Worm (Caenorhabditis elegans): ENCODE data around the gene par-3.
A peak's percentile ranks its signal among the peaks of the same experiment; 100 is the strongest.

The par-3 gene

DNA sequence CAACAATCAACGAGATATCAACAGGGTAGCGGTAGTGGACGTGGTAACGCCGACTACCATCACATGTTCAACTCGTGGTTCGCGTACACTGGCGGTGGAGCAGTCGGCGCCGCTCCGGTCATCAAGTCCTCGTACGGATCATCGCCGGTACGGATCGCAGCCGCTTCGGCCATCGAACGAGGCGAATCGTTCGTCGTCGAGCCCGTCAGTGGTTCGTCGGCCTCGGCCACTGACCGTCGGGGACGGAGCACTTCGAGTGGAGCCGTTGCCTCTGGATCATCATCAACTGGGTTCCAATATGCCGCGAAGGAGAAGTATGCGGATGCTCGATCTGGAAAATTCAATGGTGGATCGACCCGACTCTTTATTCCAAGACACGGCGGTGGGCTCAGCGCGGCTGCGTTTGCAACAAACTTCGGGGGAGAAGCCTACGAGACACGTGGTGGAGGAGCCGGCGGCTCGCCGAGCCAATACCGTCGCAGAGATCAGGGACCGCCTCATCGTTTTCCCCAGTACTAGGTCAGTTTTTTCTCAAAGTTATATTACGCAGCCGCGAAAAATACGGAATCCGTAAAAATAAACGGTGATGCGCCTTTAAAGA, 11.5 kb downstream of the par-3 start:
- no peak for TF ChIP-seq sea-1 (GFP tag; conservative IDR thresholded peaks at IDR 0.05)
- TF ChIP-seq hmbx-1 (tag; optimal IDR thresholded peaks at IDR 0.05): no peak
- peak; percentile 45 for TF ChIP-seq aly-1 (tag; optimal IDR thresholded peaks at IDR 0.05)
- TF ChIP-seq scrt-1 (GFP tag; IDR thresholded peaks at IDR 0.05): 0 out of 2 replicates have a peak, but pooled peaks have one; percentile 19
- no peak for TF ChIP-seq pes-1 (GFP tag; IDR thresholded peaks at IDR 0.05)

DNA sequence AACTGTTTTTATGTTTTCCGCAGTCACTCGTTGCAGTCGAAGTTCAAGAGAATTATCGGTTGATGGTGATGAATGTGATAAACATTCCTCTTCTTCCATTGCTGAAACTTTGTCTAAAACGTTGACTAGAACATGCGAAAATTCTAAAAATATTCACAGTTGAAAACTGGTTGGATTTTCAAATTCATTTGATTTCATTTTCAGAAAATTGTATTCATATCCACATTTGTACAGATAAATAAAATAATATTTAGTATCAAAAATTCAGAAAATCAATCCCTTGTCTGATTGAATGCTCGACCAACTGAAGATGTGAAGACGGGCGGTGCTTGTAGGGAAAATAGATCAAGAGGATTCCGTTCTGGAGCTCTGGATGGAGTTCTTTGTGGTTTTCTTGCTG, 13.8 kb downstream of the par-3 start, which contains the start of gene F54E7.9:
Gene F54E7.9, minus strand, starts transcription at position 101 of the 400 bp plus-strand sequence.
- TF ChIP-seq ama-1 (optimal IDR thresholded peaks at IDR 0.05): no peak
- TF ChIP-seq hmg-4 (GFP tag; optimal IDR thresholded peaks at IDR 0.05): no peak
- no peak for TF ChIP-seq tra-4 (tag; optimal IDR thresholded peaks at IDR 0.05)
- no peak for TF ChIP-seq tbx-11 (GFP tag; IDR thresholded peaks at IDR 0.05)
- no peak for TF ChIP-seq tbx-37 (GFP tag; conservative IDR thresholded peaks at IDR 0.05)
- no peak for TF ChIP-seq F13C5.2 (tag; optimal IDR thresholded peaks at IDR 0.05)
- TF ChIP-seq hnd-1 (tag; optimal IDR thresholded peaks at IDR 0.05): no peak
- no peak for TF ChIP-seq aly-1 (tag; optimal IDR thresholded peaks at IDR 0.05)
- TF ChIP-seq sea-1 (GFP tag; conservative IDR thresholded peaks at IDR 0.05): no peak
- TF ChIP-seq hmbx-1 (tag; optimal IDR thresholded peaks at IDR 0.05): no peak
- no peak for TF ChIP-seq B0310.2 (tag; optimal IDR thresholded peaks at IDR 0.05)
- TF ChIP-seq ceh-36 (tag; optimal IDR thresholded peaks at IDR 0.05): no peak
- no peak for TF ChIP-seq flt-1 (GFP tag; IDR thresholded peaks at IDR 0.05)
- TF ChIP-seq scrt-1 (GFP tag; IDR thresholded peaks at IDR 0.05): no peak
- TF ChIP-seq ceh-13 (GFP tag; optimal IDR thresholded peaks at IDR 0.05): no peak

DNA sequence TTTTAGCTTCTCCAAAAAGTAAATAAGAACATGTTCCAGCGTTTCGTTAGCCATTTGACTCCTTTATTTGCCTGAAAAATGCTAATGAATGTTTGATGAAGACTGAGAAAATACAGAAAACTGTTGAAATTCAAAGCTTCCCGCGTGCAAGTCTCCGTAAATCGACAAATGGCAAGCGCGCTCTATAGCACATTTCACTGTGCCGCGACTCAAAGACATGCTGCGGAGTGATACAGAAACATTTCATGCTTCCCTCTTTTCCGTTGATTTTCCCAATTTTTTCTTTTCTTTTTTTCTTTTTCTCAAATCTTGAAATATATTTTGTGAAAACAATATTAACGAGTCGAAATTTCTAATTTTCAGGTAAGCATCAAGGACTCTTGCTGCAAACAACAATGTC, 14.9 kb downstream of the par-3 start, which contains the start of the genes ska-3 and rps-12:
Gene ska-3, minus strand, starts transcription at position 71 of the 400 bp plus-strand sequence.
Gene rps-12, plus strand, starts transcription at position 364 of the 400 bp plus-strand sequence.
- TF ChIP-seq hnd-1 (tag; optimal IDR thresholded peaks at IDR 0.05) (peak; percentile 8), pes-1 (GFP tag; IDR thresholded peaks at IDR 0.05) (peak; percentile 72), tbx-11 (GFP tag; IDR thresholded peaks at IDR 0.05) (0 out of 2 replicates have a peak, but pooled peaks have one; percentile 17), aly-1 (tag; optimal IDR thresholded peaks at IDR 0.05) (no peak), B0310.2 (tag; optimal IDR thresholded peaks at IDR 0.05) (peak; percentile 15), hmg-4 (GFP tag; optimal IDR thresholded peaks at IDR 0.05) (peak; percentile 70), tra-4 (tag; optimal IDR thresholded peaks at IDR 0.05) (no peak), scrt-1 (GFP tag; IDR thresholded peaks at IDR 0.05) (no peak), ama-1 (optimal IDR thresholded peaks at IDR 0.05) (no peak), tbx-37 (GFP tag; conservative IDR thresholded peaks at IDR 0.05) (peak; percentile 49; the same call in 1 of the 2 replicates), ceh-13 (GFP tag; optimal IDR thresholded peaks at IDR 0.05) (no peak), hmbx-1 (tag; optimal IDR thresholded peaks at IDR 0.05) (no peak), F13C5.2 (tag; optimal IDR thresholded peaks at IDR 0.05) (peak; percentile 95), sea-1 (GFP tag; conservative IDR thresholded peaks at IDR 0.05) (no peak; the same call in 1 of the 2 replicates), flt-1 (GFP tag; IDR thresholded peaks at IDR 0.05) (peak; percentile 69)

DNA sequence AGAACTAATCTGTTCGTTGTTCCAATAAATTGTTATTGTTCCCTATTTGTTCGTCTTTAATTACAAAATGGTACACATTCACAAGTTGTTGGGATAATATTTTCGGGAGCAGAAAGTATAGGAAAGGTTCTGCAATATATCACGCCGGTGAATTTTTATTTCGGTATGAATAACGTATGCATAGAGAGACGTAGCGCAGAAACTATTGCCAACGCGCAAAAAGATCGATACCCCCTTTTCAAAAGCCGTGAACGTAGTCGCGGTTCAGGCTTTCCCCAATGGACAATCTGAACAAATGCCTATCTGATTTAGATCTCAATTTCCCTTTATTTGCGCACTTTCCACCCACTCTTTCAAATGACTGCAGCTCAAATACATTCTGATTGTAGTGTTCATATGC, 16.1 kb downstream of the par-3 start, which contains the start of gene pst-2:
Gene pst-2, plus strand, starts transcription at position 293 of the 400 bp plus-strand sequence.
- TF ChIP-seq tra-4 (tag; optimal IDR thresholded peaks at IDR 0.05) (no peak), hmbx-1 (tag; optimal IDR thresholded peaks at IDR 0.05) (no peak), aly-1 (tag; optimal IDR thresholded peaks at IDR 0.05) (no peak), B0310.2 (tag; optimal IDR thresholded peaks at IDR 0.05) (no peak), ama-1 (optimal IDR thresholded peaks at IDR 0.05) (no peak), hmg-4 (GFP tag; optimal IDR thresholded peaks at IDR 0.05) (no peak), pes-1 (GFP tag; IDR thresholded peaks at IDR 0.05) (no peak), F13C5.2 (tag; optimal IDR thresholded peaks at IDR 0.05) (no peak)

DNA sequence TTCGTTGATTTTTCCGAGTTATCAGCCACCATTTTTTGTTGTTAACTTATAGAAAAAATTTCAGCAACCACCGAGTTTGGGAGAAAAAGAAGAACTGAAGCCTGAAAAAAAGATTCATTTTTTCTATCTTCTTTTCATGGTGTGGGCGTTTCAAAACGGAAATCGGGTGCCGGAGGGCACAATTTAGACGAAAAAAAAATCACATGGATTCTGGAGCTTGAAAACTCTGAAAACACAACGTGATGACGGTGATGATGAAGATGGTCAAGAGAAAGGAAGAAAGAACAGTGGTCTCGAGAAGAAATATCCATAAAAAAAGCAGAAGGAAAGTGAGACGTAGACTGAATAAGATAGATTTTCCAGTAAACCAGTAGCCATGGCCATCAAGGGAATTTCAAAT, 20.0 kb downstream of the par-3 start, which contains the start of gene rcan-1:
Gene rcan-1, minus strand, starts transcription at position 101 of the 400 bp plus-strand sequence.
- no peak for TF ChIP-seq ceh-36 (tag; optimal IDR thresholded peaks at IDR 0.05)
- no peak for TF ChIP-seq hnd-1 (tag; optimal IDR thresholded peaks at IDR 0.05)
- no peak for TF ChIP-seq ama-1 (optimal IDR thresholded peaks at IDR 0.05)
- no peak for TF ChIP-seq hmg-4 (GFP tag; optimal IDR thresholded peaks at IDR 0.05)
- no peak for TF ChIP-seq hmbx-1 (tag; optimal IDR thresholded peaks at IDR 0.05)
- TF ChIP-seq tra-4 (tag; optimal IDR thresholded peaks at IDR 0.05): no peak
- no peak for TF ChIP-seq tbx-11 (GFP tag; IDR thresholded peaks at IDR 0.05)
- TF ChIP-seq B0310.2 (tag; optimal IDR thresholded peaks at IDR 0.05): no peak
- TF ChIP-seq flt-1 (GFP tag; IDR thresholded peaks at IDR 0.05): no peak
- TF ChIP-seq pes-1 (GFP tag; IDR thresholded peaks at IDR 0.05): no peak
- TF ChIP-seq sea-1 (GFP tag; conservative IDR thresholded peaks at IDR 0.05): no peak

DNA sequence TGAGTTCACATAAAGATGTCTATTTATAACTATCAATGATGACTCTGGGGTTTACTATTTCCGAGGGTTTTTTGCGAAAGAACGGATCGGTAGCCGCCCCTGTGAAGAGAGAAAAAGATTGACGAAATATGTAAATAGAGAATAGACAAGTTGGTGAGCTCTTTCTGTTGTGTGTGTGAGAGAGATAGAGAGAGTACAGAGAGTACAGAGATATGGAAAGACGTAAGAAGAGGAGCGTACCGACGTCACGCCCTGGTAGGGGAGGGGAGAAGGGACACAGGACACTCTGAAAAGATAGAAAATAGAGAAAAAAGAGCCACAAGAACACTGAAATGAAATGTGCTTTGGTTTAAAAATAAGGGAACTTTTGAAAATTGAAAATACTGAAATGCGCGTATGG, 24.2 kb downstream of the par-3 start:
- no peak for TF ChIP-seq tbx-37 (GFP tag; conservative IDR thresholded peaks at IDR 0.05)
- TF ChIP-seq tbx-11 (GFP tag; IDR thresholded peaks at IDR 0.05): no peak
- TF ChIP-seq sea-1 (GFP tag; conservative IDR thresholded peaks at IDR 0.05): no peak
- TF ChIP-seq aly-1 (tag; optimal IDR thresholded peaks at IDR 0.05): no peak
- no peak for TF ChIP-seq F13C5.2 (tag; optimal IDR thresholded peaks at IDR 0.05)
- no peak for TF ChIP-seq tra-4 (tag; optimal IDR thresholded peaks at IDR 0.05)
- TF ChIP-seq hmg-4 (GFP tag; optimal IDR thresholded peaks at IDR 0.05): peak; percentile 1
- no peak for TF ChIP-seq flt-1 (GFP tag; IDR thresholded peaks at IDR 0.05)

DNA sequence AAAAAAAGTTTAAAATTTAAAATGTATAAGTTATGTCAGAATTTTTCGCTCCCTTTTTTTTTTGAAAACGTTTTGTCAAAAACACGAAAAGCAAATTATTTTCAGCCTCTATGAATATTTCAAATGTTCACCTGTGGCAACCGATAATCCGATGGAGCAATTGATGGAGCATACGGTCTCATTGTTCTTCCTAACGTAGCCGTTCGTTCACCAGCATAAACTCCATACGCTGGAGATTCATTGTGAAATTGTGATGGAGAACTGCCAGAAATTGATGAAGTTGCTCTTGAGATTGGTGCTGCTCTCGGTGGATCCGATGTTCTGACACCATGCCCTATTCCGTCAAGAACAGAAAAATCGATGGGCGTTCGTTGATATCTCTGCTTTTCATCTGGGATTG, 27.8 kb downstream of the par-3 start:
- TF ChIP-seq tbx-37 (GFP tag; conservative IDR thresholded peaks at IDR 0.05) (no peak), F13C5.2 (tag; optimal IDR thresholded peaks at IDR 0.05) (no peak), ceh-13 (GFP tag; optimal IDR thresholded peaks at IDR 0.05) (no peak), hmbx-1 (tag; optimal IDR thresholded peaks at IDR 0.05) (no peak), sea-1 (GFP tag; conservative IDR thresholded peaks at IDR 0.05) (no peak), B0310.2 (tag; optimal IDR thresholded peaks at IDR 0.05) (no peak), ets-7 (tag; optimal IDR thresholded peaks at IDR 0.05) (no peak), hmg-4 (GFP tag; optimal IDR thresholded peaks at IDR 0.05) (no peak), aly-1 (tag; optimal IDR thresholded peaks at IDR 0.05) (no peak), tra-4 (tag; optimal IDR thresholded peaks at IDR 0.05) (no peak), pes-1 (GFP tag; IDR thresholded peaks at IDR 0.05) (no peak), ceh-36 (tag; optimal IDR thresholded peaks at IDR 0.05) (no peak), ama-1 (optimal IDR thresholded peaks at IDR 0.05) (no peak), flt-1 (GFP tag; IDR thresholded peaks at IDR 0.05) (no peak), scrt-1 (GFP tag; IDR thresholded peaks at IDR 0.05) (no peak), tbx-11 (GFP tag; IDR thresholded peaks at IDR 0.05) (no peak)

Measured in whole organism, early embryonic.